Fruit fly (Drosophila melanogaster) whole organism, embryonic: Measurements from ENCODE around the gene CG5071.

Source experiments
- Antp ChIP-seq: fragments of 200-800 bp; sonication (Bioruptor generic); optimal IDR thresholded peaks from 3 replicates; lab custom pipeline; 2016; ENCODE audit warnings: missing biosample characterization, missing genetic modification characterization
- CG11093 ChIP-seq: fragments of 200-800 bp; sonication (Bioruptor generic); IDR thresholded peaks from 3 replicates; pipeline ENCODE4 v1.3.6; 2022; ENCODE audit warnings: missing biosample characterization, missing genetic modification characterization
- CG12071 ChIP-seq: fragments of 200-800 bp; sonication (Bioruptor generic); optimal IDR thresholded peaks from 3 replicates; lab custom pipeline; 2018; ENCODE audit warnings: missing biosample characterization, mild to moderate bottlenecking, missing genetic modification characterization
- CG1233 ChIP-seq: fragments of 200-800 bp; sonication (Bioruptor generic); optimal IDR thresholded peaks from 4 replicates; lab custom pipeline; 2018; ENCODE audit warnings: missing biosample characterization, mild to moderate bottlenecking, missing genetic modification characterization
- CG12744 ChIP-seq: fragments of 200-800 bp; sonication (Bioruptor generic); optimal IDR thresholded peaks from 2 replicates; lab custom pipeline; 2016; ENCODE audit warnings: missing biosample characterization, missing genetic modification characterization
- CG12942 ChIP-seq: fragments of 200-800 bp; sonication (Bioruptor generic); optimal IDR thresholded peaks from 3 replicates; lab custom pipeline; 2016; ENCODE audit warnings: missing biosample characterization, missing genetic modification characterization
- CG13424 ChIP-seq: fragments of 200-800 bp; sonication (Bioruptor generic); optimal IDR thresholded peaks from 2 replicates; lab custom pipeline; 2019; ENCODE audit warnings: missing biosample characterization, mild to moderate bottlenecking, missing genetic modification characterization, moderate library complexity
- CG17612 ChIP-seq: fragments of 200-800 bp; sonication (Bioruptor generic); IDR thresholded peaks from 2 replicates; pipeline ENCODE4 v1.3.6; 2022; ENCODE audit warnings: missing biosample characterization, missing genetic modification characterization
- CG18262 ChIP-seq: fragments of 200-800 bp; optimal IDR thresholded peaks from 3 replicates; lab custom pipeline; 2019; ENCODE audit warnings: missing biosample characterization, mild to moderate bottlenecking, missing genetic modification characterization, moderate library complexity
- CG2678 ChIP-seq: fragments of 200-800 bp; sonication (Bioruptor generic); optimal IDR thresholded peaks from 3 replicates; lab custom pipeline; 2019; ENCODE audit warnings: missing biosample characterization, mild to moderate bottlenecking, missing genetic modification characterization, moderate library complexity
- CG30020 ChIP-seq: fragments of 200-800 bp; optimal IDR thresholded peaks from 2 replicates; lab custom pipeline; 2019; ENCODE audit warnings: missing biosample characterization, mild to moderate bottlenecking, missing genetic modification characterization, moderate library complexity
- CG30431 ChIP-seq: fragments of 200-800 bp; sonication (Bioruptor generic); optimal IDR thresholded peaks from 2 replicates; lab custom pipeline; 2017; ENCODE audit warnings: missing biosample characterization, missing genetic modification characterization
- CG3281 ChIP-seq: fragments of 200-800 bp; sonication (Bioruptor generic); optimal IDR thresholded peaks from 3 replicates; lab custom pipeline; 2017; ENCODE audit warnings: missing biosample characterization, mild to moderate bottlenecking, missing genetic modification characterization
- CG4360 ChIP-seq: fragments of 200-800 bp; sonication (Bioruptor generic); IDR thresholded peaks from 2 replicates; pipeline ENCODE4 v1.3.6; 2022; ENCODE audit warnings: missing biosample characterization, missing genetic modification characterization
- CG4730 ChIP-seq: fragments of 200-800 bp; sonication (Bioruptor generic); IDR thresholded peaks from 2 replicates; pipeline ENCODE4 v1.3.6; 2022; ENCODE audit warnings: missing biosample characterization, missing genetic modification characterization
- CG4854 ChIP-seq: fragments of 200-800 bp; sonication (Bioruptor generic); optimal IDR thresholded peaks from 2 replicates; lab custom pipeline; 2016; ENCODE audit warnings: missing biosample characterization, missing genetic modification characterization, inconsistent platforms
- CG6254 ChIP-seq: fragments of 200-800 bp; sonication (Bioruptor generic); optimal IDR thresholded peaks from 3 replicates; lab custom pipeline; 2017; ENCODE audit warnings: mild to moderate bottlenecking, missing biosample characterization, missing genetic modification reagents, missing genetic modification characterization
- CG6689 ChIP-seq: fragments of 200-800 bp; sonication (Bioruptor generic); IDR thresholded peaks from 2 replicates; pipeline ENCODE4 v1.3.6; 2022; ENCODE audit warnings: missing biosample characterization, missing genetic modification characterization
- CG9817 ChIP-seq: fragments of 200-800 bp; sonication (Bioruptor generic); optimal IDR thresholded peaks from 2 replicates; lab custom pipeline; 2018; ENCODE audit warnings: missing biosample characterization, mild to moderate bottlenecking, missing genetic modification characterization, moderate library complexity
- Elba2 ChIP-seq: fragments of 200-800 bp; sonication (Bioruptor generic); optimal IDR thresholded peaks from 3 replicates; lab custom pipeline; 2016; ENCODE audit warnings: missing biosample characterization, missing genetic modification characterization
- Gsc ChIP-seq: fragments of 200-800 bp; sonication (Bioruptor generic); IDR thresholded peaks from 2 replicates; pipeline ENCODE4 v1.3.6; 2022; ENCODE audit warnings: missing biosample characterization, missing genetic modification characterization
- H15 ChIP-seq: fragments of 200-800 bp; sonication (Bioruptor generic); IDR thresholded peaks from 3 replicates; pipeline ENCODE4 v1.3.6; 2022; ENCODE audit warnings: missing biosample characterization, missing genetic modification characterization
- HLHmδ ChIP-seq: fragments of 200-800 bp; sonication (Bioruptor generic); optimal IDR thresholded peaks from 2 replicates; lab custom pipeline; 2018; ENCODE audit warnings: missing biosample characterization, mild to moderate bottlenecking, missing genetic modification characterization, moderate library complexity
- MBD-R2 ChIP-seq: fragments of 200-800 bp; sonication (Bioruptor generic); IDR thresholded peaks from 2 replicates; pipeline ENCODE4 v1.3.6; 2022; ENCODE audit warnings: missing biosample characterization, missing genetic modification characterization
- Med ChIP-seq: fragments of 200-800 bp; sonication (Bioruptor generic); peaks from one replicate; lab custom pipeline; 2016; ENCODE audit warnings: missing biosample characterization, missing genetic modification characterization, mild to moderate bottlenecking, inconsistent platforms, moderate library complexity
- NC2α ChIP-seq: fragments of 200-800 bp; sonication (Bioruptor generic); optimal IDR thresholded peaks from 2 replicates; lab custom pipeline; 2016; ENCODE audit warnings: missing biosample characterization, missing genetic modification characterization
- NC2β ChIP-seq: fragments of 200-800 bp; sonication (Bioruptor generic); optimal IDR thresholded peaks from 2 replicates; lab custom pipeline; 2016; ENCODE audit warnings: missing biosample characterization, missing genetic modification characterization
- Oaz ChIP-seq: fragments of 200-800 bp; sonication (Bioruptor generic); IDR thresholded peaks from 2 replicates; pipeline ENCODE4 v1.3.6; 2022; ENCODE audit warnings: missing biosample characterization, missing genetic modification characterization
- Oli ChIP-seq: fragments of 200-800 bp; sonication (Bioruptor generic); optimal IDR thresholded peaks from 2 replicates; lab custom pipeline; 2018; ENCODE audit warnings: missing biosample characterization, mild to moderate bottlenecking, missing genetic modification characterization, moderate library complexity
- Optix ChIP-seq: fragments of 200-800 bp; sonication (Bioruptor generic); IDR thresholded peaks from 3 replicates; pipeline ENCODE4 v1.3.6; 2022; ENCODE audit warnings: missing biosample characterization, missing genetic modification characterization
- Side ChIP-seq: fragments of 200-800 bp; sonication (Bioruptor generic); optimal IDR thresholded peaks from 2 replicates; lab custom pipeline; 2016; ENCODE audit warnings: missing biosample characterization, missing genetic modification characterization
- Stat92E ChIP-seq, 3 experiments: fragments of >200 bp in 2 of 3; fragments of 200-800 bp in 1 of 3; sonication (Bioruptor generic) in 1 of 3; optimal IDR thresholded peaks; 2 replicates each; lab custom pipeline; 2017 to 2019; ENCODE audit warnings: missing biosample characterization in 3 of 3, missing genetic modification characterization in 3 of 3, mild to moderate bottlenecking in 1 of 3, moderate library complexity in 1 of 3
- caup ChIP-seq: fragments of 200-800 bp; sonication (Bioruptor generic); optimal IDR thresholded peaks from 3 replicates; lab custom pipeline; 2017; ENCODE audit warnings: missing biosample characterization, mild to moderate bottlenecking, missing genetic modification characterization, moderate library complexity; ENCODE audit not compliant: severe bottlenecking
- chm ChIP-seq: fragments of 200-800 bp; sonication (Bioruptor generic); IDR thresholded peaks from 2 replicates; pipeline ENCODE4 v1.3.6; 2022; ENCODE audit warnings: missing biosample characterization, missing genetic modification characterization
- fd102C ChIP-seq: fragments of 200-800 bp; sonication (Bioruptor generic); optimal IDR thresholded peaks from 2 replicates; lab custom pipeline; 2018; ENCODE audit warnings: missing biosample characterization, mild to moderate bottlenecking, missing genetic modification characterization, moderate library complexity
- fd64A ChIP-seq: fragments of 200-800 bp; sonication (Bioruptor generic); optimal IDR thresholded peaks from 3 replicates; lab custom pipeline; 2018; ENCODE audit warnings: missing biosample characterization, mild to moderate bottlenecking, missing genetic modification characterization
- h ChIP-seq: fragments of >200 bp; optimal IDR thresholded peaks from 2 replicates; lab custom pipeline; 2017
- insv ChIP-seq, 2 experiments: fragments of 200-800 bp; sonication (Bioruptor generic); optimal IDR thresholded peaks; 3 replicates each; lab custom pipeline; 2016 to 2018; ENCODE audit warnings: missing biosample characterization in 2 of 2, missing genetic modification characterization in 2 of 2
- jumu ChIP-seq: fragments of 200-800 bp; sonication (Bioruptor generic); optimal IDR thresholded peaks from 3 replicates; lab custom pipeline; 2016; ENCODE audit warnings: missing biosample characterization, missing genetic modification characterization
- kni ChIP-seq: fragments of 200-800 bp; sonication (Bioruptor generic); optimal IDR thresholded peaks from 3 replicates; lab custom pipeline; 2017; ENCODE audit warnings: mild to moderate bottlenecking, missing biosample characterization, missing genetic modification reagents, missing genetic modification characterization
- lab ChIP-seq: fragments of 200-800 bp; sonication (Bioruptor generic); optimal IDR thresholded peaks from 3 replicates; lab custom pipeline; 2017; ENCODE audit warnings: missing biosample characterization, missing genetic modification characterization, mild to moderate bottlenecking, moderate library complexity, missing genetic modification reagents
- nmo ChIP-seq: fragments of 200-800 bp; sonication (Bioruptor generic); optimal IDR thresholded peaks from 2 replicates; lab custom pipeline; 2018; ENCODE audit warnings: missing biosample characterization, mild to moderate bottlenecking, missing genetic modification characterization, moderate library complexity
- otp ChIP-seq: fragments of 200-800 bp; sonication (Bioruptor generic); IDR thresholded peaks from 3 replicates; pipeline ENCODE4, ENCODE4 v1.3.6; 2022; ENCODE audit warnings: missing biosample characterization, missing genetic modification characterization
- pfk ChIP-seq: fragments of 200-800 bp; sonication (Bioruptor generic); optimal IDR thresholded peaks from 2 replicates; lab custom pipeline; 2018; ENCODE audit warnings: missing biosample characterization, mild to moderate bottlenecking, missing genetic modification characterization, moderate library complexity
- rib ChIP-seq: fragments of 200-800 bp; sonication (Bioruptor generic); IDR thresholded peaks from 2 replicates; pipeline ENCODE4 v1.3.6; 2022; ENCODE audit warnings: missing biosample characterization, missing genetic modification characterization
- sens ChIP-seq: fragments of 200-800 bp; sonication (Bioruptor generic); peaks from one replicate; lab custom pipeline; 2016; ENCODE audit warnings: missing biosample characterization, missing genetic modification characterization
- shn ChIP-seq: fragments of 200-800 bp; sonication (Bioruptor generic); optimal IDR thresholded peaks from 3 replicates; lab custom pipeline; 2016; ENCODE audit warnings: missing biosample characterization, missing genetic modification characterization
- sr ChIP-seq: fragments of 200-800 bp; sonication (Bioruptor generic); IDR thresholded peaks from 3 replicates; pipeline ENCODE4 v1.3.6; 2022; ENCODE audit warnings: missing biosample characterization, missing genetic modification characterization
- twi ChIP-seq: fragments of 200-800 bp; optimal IDR thresholded peaks from 2 replicates; lab custom pipeline; 2019; ENCODE audit warnings: missing biosample characterization, mild to moderate bottlenecking, missing genetic modification characterization, moderate library complexity
- zen ChIP-seq: fragments of 200-800 bp; sonication (Bioruptor generic); optimal IDR thresholded peaks from 3 replicates; lab custom pipeline; 2018; ENCODE audit warnings: missing biosample characterization, mild to moderate bottlenecking, missing genetic modification characterization, moderate library complexity

Gene CG5071

dm6 chr3R:25646882-25647518 lies 28.8 kb downstream of the CG5071 start (continued):
- TF ChIP-seq Gsc (GFP tag; lab: Robert Waterston, UW) (peak; percentile 79), shn (GFP tag; lab: Kevin White, UChicago) (peak; percentile 98), fd64A (GFP tag; lab: Kevin White, UChicago) (peak; percentile 70), rib (GFP tag; lab: Robert Waterston, UW) (peak; percentile 70), CG4730 (GFP tag; lab: Robert Waterston, UW) (peak; percentile 84), kni (peak; percentile 92), CG1233 (GFP tag; lab: Kevin White, UChicago) (peak; percentile 90), CG30431 (GFP tag; lab: Kevin White, UChicago) (peak; percentile 89), CG18262 (peak; percentile 86), HLHmδ (GFP tag; lab: Kevin White, UChicago) (peak; percentile 45), CG13424 (tag; lab: Kevin White, UChicago) (peak; percentile 94), CG30020 (tag; lab: Kevin White, UChicago) (peak; percentile 82), Antp (GFP tag; lab: Kevin White, UChicago) (peak; percentile 97), CG9817 (tag; lab: Kevin White, UChicago) (peak; percentile 95), twi (tag; lab: Kevin White, UChicago) (peak; percentile 89), H15 (GFP tag; lab: Robert Waterston, UW) (peak; percentile 90), h (lab: Kevin White, UChicago) (no peak), sens (peak; percentile 99), nmo (GFP tag; lab: Kevin White, UChicago) (peak; percentile 96), NC2α (peak; percentile 87), insv (GFP tag; optimal IDR thresholded peaks at IDR 0.05; lab: Kevin White, UChicago) (peak in 1 of 2 experiments; percentile 73), Optix (peak; percentile 93), Oaz (GFP tag; lab: Robert Waterston, UW) (peak; percentile 82; the same call in 1 of the 2 replicates), CG4854 (peak; percentile 77), pfk (peak; percentile 45), sr (peak; percentile 42; the same call in 1 of the 3 replicates), lab (GFP tag; lab: Kevin White, UChicago) (peak; percentile 95), MBD-R2 (GFP tag; lab: Robert Waterston, UW) (peak; percentile 84), jumu (GFP tag; lab: Kevin White, UChicago) (peak; percentile 98), CG6689 (GFP tag; lab: Robert Waterston, UW) (peak; percentile 92), otp (peak; percentile 89), CG11093 (peak; percentile 84), Side (GFP tag; lab: Kevin White, UChicago) (peak; percentile 96), CG12071 (peak; percentile 74), zen (tag; lab: Kevin White, UChicago) (peak; percentile 83), fd102C (GFP tag; lab: Kevin White, UChicago) (peak; percentile 55), CG12744 (GFP tag; lab: Kevin White, UChicago) (peak; percentile 86), CG2678 (tag; lab: Kevin White, UChicago) (peak; percentile 91), Elba2 (GFP tag; lab: Kevin White, UChicago) (peak; percentile 74), chm (GFP tag; lab: Robert Waterston, UW) (peak; percentile 78), Stat92E (GFP tag; optimal IDR thresholded peaks at IDR 0.05; lab: Kevin White, UChicago) (peak in 1 of 3 experiments; percentile 89), CG12942 (GFP tag; lab: Kevin White, UChicago) (peak; percentile 92), CG4360 (GFP tag; lab: Robert Waterston, UW) (no peak), CG17612 (GFP tag; lab: Robert Waterston, UW) (peak; percentile 75; the same call in 1 of the 2 replicates), Med (GFP tag; lab: Kevin White, UChicago) (peak; percentile 99), Oli (peak; percentile 87), CG6254 (GFP tag; lab: Kevin White, UChicago) (peak; percentile 62), CG3281 (GFP tag; lab: Kevin White, UChicago) (peak; percentile 91), caup (GFP tag; lab: Kevin White, UChicago) (peak; percentile 91), NC2β (peak; percentile 89)
